Worm (Caenorhabditis elegans) whole organism, young adult: ENCODE measurements around the gene srh-276.

ENCODE experiments used
- C17E4.6 ChIP-seq: fragments of 200-800 bp; sonication (Bioruptor generic); IDR thresholded peaks from 2 replicates; pipeline ENCODE4 v1.3.6; 2022; ENCODE audit warnings: missing genetic modification reagents, missing genetic modification characterization, missing compliant biosample characterization
- F37B4.10 ChIP-seq: fragments of 200-800 bp; sonication (Bioruptor generic); IDR thresholded peaks from 2 replicates; pipeline ENCODE4 v1.3.6; 2022; ENCODE audit warnings: missing genetic modification characterization, missing compliant biosample characterization
- ama-1 ChIP-seq, 3 experiments: fragments of 150-350 bp in 1 of 3; sonication (generic microtip) in 2 of 3; optimal IDR thresholded peaks; 2 replicates each; lab custom pipeline; 2014 to 2018; ENCODE audit warnings: missing biosample characterization in 2 of 3, missing genetic modification characterization in 2 of 3, missing genetic modification reagents in 2 of 3
- cebp-1 ChIP-seq, 2 experiments: fragments of 200-800 bp in 1 of 2; sonication (Bioruptor generic) in 1 of 2; sonication (generic microtip) in 1 of 2; IDR thresholded peaks in 1 of 2; optimal IDR thresholded peaks in 1 of 2; 2 replicates each; pipeline versions ENCODE4 v1.3.6 to Lab custom; 2017 to 2022; ENCODE audit warnings: missing compliant biosample characterization in 2 of 2, missing genetic modification characterization in 2 of 2, mild to moderate bottlenecking in 1 of 2, missing genetic modification reagents in 1 of 2, moderate library complexity in 1 of 2
- egl-18 ChIP-seq: fragments of 200-800 bp; sonication (Bioruptor generic); IDR thresholded peaks from 2 replicates; pipeline ENCODE4 v1.3.6; 2022; ENCODE audit warnings: missing genetic modification reagents, missing genetic modification characterization, missing compliant biosample characterization
- hrde-1 ChIP-seq: sonication (generic microtip); optimal IDR thresholded peaks from 2 replicates; lab custom pipeline; 2016; ENCODE audit warnings: missing genetic modification characterization, mild to moderate bottlenecking, missing compliant biosample characterization, moderate library complexity, missing genotype, missing genetic modification reagents, borderline replicate concordance
- madf-8 ChIP-seq: fragments of 200-800 bp; sonication (Bioruptor generic); conservative IDR thresholded peaks from 2 replicates; pipeline ENCODE4 v1.3.6; 2022; ENCODE audit warnings: missing genetic modification reagents, missing genetic modification characterization, missing compliant biosample characterization
- mes-4 ChIP-seq: sonication (generic microtip); optimal IDR thresholded peaks from 2 replicates; lab custom pipeline; 2016; ENCODE audit warnings: missing genotype, missing genetic modification characterization, missing compliant biosample characterization
- nhr-120 ChIP-seq: fragments of 200-800 bp; sonication (Bioruptor generic); IDR thresholded peaks from 2 replicates; pipeline ENCODE4 v1.3.6; 2022; ENCODE audit warnings: missing genetic modification characterization, missing compliant biosample characterization
- rcor-1 ChIP-seq: fragments of 200-800 bp; sonication (Bioruptor generic); IDR thresholded peaks from 2 replicates; pipeline ENCODE4 v1.3.6; 2022; ENCODE audit warnings: missing genetic modification reagents, missing genetic modification characterization, missing compliant biosample characterization
- snpc-4 ChIP-seq, 5 experiments: fragments of 150-350 bp in 1 of 5; sonication (generic microtip) in 4 of 5; optimal IDR thresholded peaks; 2 replicates each; lab custom pipeline; 2014 to 2018; ENCODE audit warnings: missing genetic modification characterization in 5 of 5, missing biosample characterization in 3 of 5, antibody characterized with exemption in 2 of 5, mild to moderate bottlenecking in 2 of 5, missing compliant biosample characterization in 2 of 5, missing genotype in 2 of 5, moderate library complexity in 2 of 5, missing genetic modification reagents in 1 of 5
- unc-62 ChIP-seq: fragments of 150-350 bp; optimal IDR thresholded peaks from 2 replicates; lab custom pipeline; 2014; ENCODE audit warnings: missing biosample characterization, missing genetic modification reagents, missing genetic modification characterization
- ztf-26 ChIP-seq: sonication (generic microtip); optimal IDR thresholded peaks from 2 replicates; lab custom pipeline; 2017; ENCODE audit warnings: missing genetic modification characterization, missing compliant biosample characterization

DNA sequence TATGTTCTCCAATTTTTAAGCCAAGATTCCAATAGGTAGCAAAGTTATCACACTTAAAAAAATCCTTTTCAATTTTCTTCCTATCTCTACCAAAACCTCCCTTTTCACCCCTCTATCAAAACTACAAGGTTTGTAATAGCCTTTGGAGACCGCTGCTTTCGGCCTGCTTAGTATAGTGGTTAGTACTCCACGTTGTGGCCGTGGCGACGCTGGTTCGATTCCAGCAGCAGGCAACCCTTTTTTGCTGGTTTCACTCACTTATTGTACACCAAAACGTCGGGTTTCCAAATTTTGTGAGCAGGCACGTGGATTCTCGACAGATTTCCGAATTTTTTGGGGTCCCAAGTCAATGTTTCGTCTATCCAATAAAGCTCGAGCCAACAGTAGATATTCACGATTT lies 24.7 kb downstream of the srh-276 start:
- no peak for TF ChIP-seq rcor-1 (GFP tag; lab: Robert Waterston, UW)
- no peak for TF ChIP-seq unc-62 (GFP tag; lab: Kevin White, UChicago)
- TF ChIP-seq mes-4 (tag; lab: Kevin White, UChicago) = no peak
- TF ChIP-seq nhr-120 (GFP tag; lab: Robert Waterston, UW) = no peak
- no peak for TF ChIP-seq hrde-1 (tag; lab: Kevin White, UChicago)
- TF ChIP-seq ama-1 (optimal IDR thresholded peaks at IDR 0.05; lab: Kevin White, UChicago) = no peak
- no peak for TF ChIP-seq ama-1 (GFP tag; optimal IDR thresholded peaks at IDR 0.05; lab: Kevin White, UChicago)
- TF ChIP-seq C17E4.6 (GFP tag; lab: Robert Waterston, UW) = no peak
- no peak for TF ChIP-seq cebp-1 (GFP tag; IDR thresholded peaks at IDR 0.05; lab: Robert Waterston, UW)
- TF ChIP-seq cebp-1 (tag; optimal IDR thresholded peaks at IDR 0.05; lab: Kevin White, UChicago) = peak; percentile 12
- TF ChIP-seq ztf-26 = no peak
- no peak for TF ChIP-seq snpc-4 (GFP tag; optimal IDR thresholded peaks at IDR 0.05; lab: Kevin White, UChicago)
- peak in 2 of 4 experiments; percentile 20 to 57 for TF ChIP-seq snpc-4 (tag; optimal IDR thresholded peaks at IDR 0.05; lab: Kevin White, UChicago)
- no peak for TF ChIP-seq madf-8 (GFP tag; lab: Robert Waterston, UW)
- TF ChIP-seq egl-18 (GFP tag; lab: Robert Waterston, UW) = no peak
- no peak for TF ChIP-seq F37B4.10 (GFP tag; lab: Robert Waterston, UW)
